Worm (Caenorhabditis elegans) whole organism, late embryonic: Measurements from ENCODE around the gene C41H7.2.
"Not testable (repeated sequence)": the region's sequence is repeated elsewhere in the genome, so short reads cannot be mapped to it uniquely, and the experiment has no call there.

Experiments used
- ahr-1 ChIP-seq: sonication (generic microtip); optimal IDR thresholded peaks from 2 replicates; lab custom pipeline; 2016; ENCODE audit warnings: missing genetic modification characterization, missing compliant biosample characterization
- ama-1 ChIP-seq: fragments of 150-350 bp; optimal IDR thresholded peaks from 2 replicates; lab custom pipeline; 2014
- ceh-14 ChIP-seq: sonication (generic microtip); optimal IDR thresholded peaks from 2 replicates; lab custom pipeline; 2016; ENCODE audit warnings: missing genotype, missing genetic modification characterization, missing compliant biosample characterization
- ceh-18 ChIP-seq: sonication (generic microtip); optimal IDR thresholded peaks from 2 replicates; lab custom pipeline; 2016; ENCODE audit warnings: missing genetic modification characterization, missing compliant biosample characterization
- ceh-19 ChIP-seq: fragments of 200-800 bp; sonication (Bioruptor generic); optimal IDR thresholded peaks from 2 replicates; lab custom pipeline; 2018; ENCODE audit warnings: mild to moderate bottlenecking, missing genetic modification characterization, missing compliant biosample characterization
- ceh-2 ChIP-seq: sonication (generic microtip); optimal IDR thresholded peaks from 2 replicates; lab custom pipeline; 2016; ENCODE audit warnings: missing genotype, missing genetic modification characterization, missing compliant biosample characterization
- ceh-24 ChIP-seq: sonication (generic microtip); optimal IDR thresholded peaks from 2 replicates; lab custom pipeline; 2016; ENCODE audit warnings: mild to moderate bottlenecking, missing genetic modification characterization, missing compliant biosample characterization
- ceh-31 ChIP-seq: sonication (generic microtip); optimal IDR thresholded peaks from 2 replicates; lab custom pipeline; 2016; ENCODE audit warnings: missing genetic modification characterization, missing compliant biosample characterization
- ceh-45 ChIP-seq: fragments of 200-800 bp; sonication (Bioruptor generic); IDR thresholded peaks from 2 replicates; pipeline ENCODE4 v1.3.6; 2022; ENCODE audit warnings: missing genetic modification reagents, missing genetic modification characterization, missing compliant biosample characterization
- ceh-6 ChIP-seq: fragments of 200-800 bp; sonication (Bioruptor generic); optimal IDR thresholded peaks from 2 replicates; lab custom pipeline; 2018; ENCODE audit warnings: mild to moderate bottlenecking, missing genetic modification characterization, missing compliant biosample characterization
- dmd-4 ChIP-seq: sonication (generic microtip); optimal IDR thresholded peaks from 2 replicates; lab custom pipeline; 2016; ENCODE audit warnings: borderline replicate concordance, missing genetic modification characterization, missing compliant biosample characterization
- dve-1 ChIP-seq: sonication (generic microtip); optimal IDR thresholded peaks from 2 replicates; lab custom pipeline; 2017; ENCODE audit warnings: antibody characterized with exemption, mild to moderate bottlenecking, missing genetic modification characterization, missing compliant biosample characterization
- elt-2 ChIP-seq: sonication (generic microtip); optimal IDR thresholded peaks from 2 replicates; lab custom pipeline; 2016; ENCODE audit warnings: missing genetic modification reagents, missing genetic modification characterization, missing compliant biosample characterization
- ets-4 ChIP-seq: sonication (generic microtip); optimal IDR thresholded peaks from 2 replicates; lab custom pipeline; 2016; ENCODE audit warnings: missing genetic modification characterization, missing compliant biosample characterization
- eyg-1 ChIP-seq: sonication (generic microtip); optimal IDR thresholded peaks from 2 replicates; lab custom pipeline; 2016; ENCODE audit warnings: missing genotype, missing genetic modification characterization, missing compliant biosample characterization
- fax-1 ChIP-seq: sonication (generic microtip); optimal IDR thresholded peaks from 2 replicates; lab custom pipeline; 2016; ENCODE audit warnings: missing genotype, missing genetic modification characterization, missing compliant biosample characterization
- gmeb-2 ChIP-seq: sonication (generic microtip); optimal IDR thresholded peaks from 2 replicates; lab custom pipeline; 2016; ENCODE audit warnings: missing genetic modification characterization, inconsistent platforms, missing compliant biosample characterization
- hlh-30 ChIP-seq: sonication (generic microtip); optimal IDR thresholded peaks from 2 replicates; lab custom pipeline; 2017; ENCODE audit warnings: antibody characterized with exemption, missing genetic modification characterization, missing compliant biosample characterization; ENCODE audit not compliant: insufficient read depth
- lin-11 ChIP-seq: fragments of 200-800 bp; sonication (Bioruptor generic); optimal IDR thresholded peaks from 2 replicates; lab custom pipeline; 2018; ENCODE audit warnings: mild to moderate bottlenecking, missing genetic modification characterization, missing compliant biosample characterization
- madf-2 ChIP-seq: sonication (generic microtip); optimal IDR thresholded peaks from 2 replicates; lab custom pipeline; 2017; ENCODE audit warnings: missing genetic modification characterization, missing compliant biosample characterization
- nfya-1 ChIP-seq: sonication (generic microtip); optimal IDR thresholded peaks from 2 replicates; lab custom pipeline; 2017; ENCODE audit warnings: missing genetic modification characterization, mild to moderate bottlenecking, missing compliant biosample characterization, antibody characterized with exemption, moderate library complexity
- nhr-232 ChIP-seq: sonication (generic microtip); optimal IDR thresholded peaks from 2 replicates; lab custom pipeline; 2016; ENCODE audit warnings: missing genetic modification characterization, missing compliant biosample characterization
- npax-4 ChIP-seq: sonication (generic microtip); optimal IDR thresholded peaks from 2 replicates; lab custom pipeline; 2016; ENCODE audit warnings: missing genetic modification characterization, missing compliant biosample characterization
- odd-2 ChIP-seq: sonication (generic microtip); optimal IDR thresholded peaks from 2 replicates; lab custom pipeline; 2017; ENCODE audit warnings: antibody characterized with exemption, mild to moderate bottlenecking, missing genetic modification characterization, missing compliant biosample characterization
- pha-2 ChIP-seq: sonication (generic microtip); optimal IDR thresholded peaks from 2 replicates; lab custom pipeline; 2017; ENCODE audit warnings: mild to moderate bottlenecking, missing genetic modification characterization, missing compliant biosample characterization
- pqm-1 ChIP-seq: sonication (generic microtip); optimal IDR thresholded peaks from 2 replicates; lab custom pipeline; 2016; ENCODE audit warnings: missing genetic modification characterization, missing compliant biosample characterization
- sox-4 ChIP-seq: sonication (generic microtip); optimal IDR thresholded peaks from 2 replicates; lab custom pipeline; 2017; ENCODE audit warnings: mild to moderate bottlenecking, missing genetic modification characterization, inconsistent platforms, missing compliant biosample characterization
- syd-9 ChIP-seq: sonication (generic microtip); optimal IDR thresholded peaks from 2 replicates; lab custom pipeline; 2016; ENCODE audit warnings: mild to moderate bottlenecking, missing genetic modification characterization, moderate library complexity, missing compliant biosample characterization
- unc-3 ChIP-seq, 2 experiments: fragments of 200-800 bp in 1 of 2; sonication (Bioruptor generic) in 1 of 2; sonication (generic microtip) in 1 of 2; conservative IDR thresholded peaks in 1 of 2; optimal IDR thresholded peaks in 1 of 2; 2 replicates each; pipeline versions ENCODE4 v1.3.6 to Lab custom; 2016 to 2022; ENCODE audit warnings: missing compliant biosample characterization in 2 of 2, missing genetic modification characterization in 2 of 2, missing genetic modification reagents in 1 of 2
- unc-42 ChIP-seq: sonication (generic microtip); optimal IDR thresholded peaks from 2 replicates; lab custom pipeline; 2016; ENCODE audit warnings: missing genotype, missing genetic modification characterization, missing compliant biosample characterization

The C41H7.2 gene

DNA sequence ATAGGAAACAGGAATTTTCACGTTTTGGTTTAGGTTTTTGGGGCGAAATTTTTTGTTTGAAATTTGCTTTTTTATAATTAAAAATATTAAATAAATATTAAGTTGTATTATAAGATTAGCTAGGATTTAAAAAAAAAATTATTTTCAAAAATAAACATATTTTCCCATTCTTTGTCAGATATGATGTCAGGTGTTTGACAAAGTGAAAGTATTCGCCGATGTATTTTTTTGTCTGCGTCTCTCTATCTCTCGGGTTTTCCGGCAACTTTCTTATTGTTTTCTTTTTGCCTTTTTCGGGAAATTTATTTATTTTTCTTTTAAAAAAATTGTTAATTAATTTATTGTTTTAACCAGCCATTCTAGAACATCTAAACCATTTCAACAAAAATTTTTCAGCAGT is 15.8 kb downstream of the C41H7.2 start:
- no peak for TF ChIP-seq ceh-31 (tag; lab: Kevin White, UChicago)
- no peak for TF ChIP-seq dve-1 (tag; lab: Kevin White, UChicago)
- TF ChIP-seq ceh-14 (tag; lab: Kevin White, UChicago), result no peak
- TF ChIP-seq ceh-24 (tag; lab: Kevin White, UChicago), result no peak
- TF ChIP-seq pha-2 (tag; lab: Kevin White, UChicago), result no peak
- no peak for TF ChIP-seq eyg-1 (tag; lab: Kevin White, UChicago)
- no peak for TF ChIP-seq madf-2 (tag; lab: Kevin White, UChicago)
- TF ChIP-seq unc-3 (GFP tag; conservative IDR thresholded peaks at IDR 0.05; lab: Robert Waterston, UW), result no peak
- TF ChIP-seq unc-3 (tag; optimal IDR thresholded peaks at IDR 0.05; lab: Kevin White, UChicago), result no peak
- no peak for TF ChIP-seq hlh-30 (tag; lab: Kevin White, UChicago)
- no peak for TF ChIP-seq ceh-18 (tag; lab: Kevin White, UChicago)
- no peak for TF ChIP-seq fax-1 (tag; lab: Kevin White, UChicago)
- no peak for TF ChIP-seq gmeb-2 (tag; lab: Kevin White, UChicago)
- no peak for TF ChIP-seq sox-4 (tag; lab: Kevin White, UChicago)
- no peak for TF ChIP-seq npax-4 (tag; lab: Kevin White, UChicago)
- no peak for TF ChIP-seq unc-42 (tag; lab: Kevin White, UChicago)
- TF ChIP-seq ceh-6, result no peak
- TF ChIP-seq, all 69 proteins: peak for 0

DNA sequence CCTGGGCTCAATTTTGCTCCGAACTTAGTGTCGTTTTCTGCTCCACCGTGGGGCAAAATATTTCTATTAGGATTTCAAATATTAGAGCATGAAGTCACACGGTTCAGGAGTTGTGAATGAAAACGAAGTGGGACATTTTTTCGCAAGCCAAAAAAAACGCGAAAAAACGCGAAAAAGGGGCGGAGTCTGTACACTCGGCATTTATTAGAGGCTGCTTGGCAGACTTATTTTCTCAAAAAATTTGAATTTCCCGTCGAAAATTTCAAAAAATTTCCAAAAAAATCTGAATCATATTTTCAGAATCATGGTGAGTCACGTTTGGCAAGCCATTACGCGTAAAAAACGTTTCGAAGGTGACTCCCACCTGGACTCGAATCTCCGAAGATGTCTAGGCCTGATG is 17.9 kb downstream of the C41H7.2 start, which contains the start of gene B0454.6:
Gene B0454.6 (plus strand): TSS at position 301 of the 400 bp plus-strand sequence.
- not testable (repeated sequence) for TF ChIP-seq ahr-1 (tag; lab: Kevin White, UChicago); nfya-1; elt-2

DNA sequence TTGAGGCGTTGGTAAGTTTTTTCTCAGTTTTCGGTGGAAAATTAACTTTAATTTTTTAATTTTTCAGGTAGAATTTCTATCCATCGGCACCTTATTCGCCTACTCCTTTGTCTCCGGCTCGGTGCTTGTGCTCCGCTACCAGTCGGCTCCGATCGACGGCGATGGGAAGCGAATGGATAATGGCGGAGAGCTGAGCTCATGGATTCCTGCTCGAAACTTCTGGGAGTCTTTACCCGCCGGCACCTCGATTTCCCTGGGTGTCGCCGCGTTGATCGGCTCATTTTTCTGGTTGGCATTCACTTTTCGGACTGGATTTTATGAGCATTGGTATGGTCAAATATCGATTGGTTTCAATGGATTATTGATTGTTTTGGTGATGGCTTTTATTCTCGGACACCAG is 20.3 kb downstream of the C41H7.2 start:
- TF ChIP-seq odd-2 (tag; lab: Kevin White, UChicago), result no peak
- no peak for TF ChIP-seq ceh-31 (tag; lab: Kevin White, UChicago)

DNA sequence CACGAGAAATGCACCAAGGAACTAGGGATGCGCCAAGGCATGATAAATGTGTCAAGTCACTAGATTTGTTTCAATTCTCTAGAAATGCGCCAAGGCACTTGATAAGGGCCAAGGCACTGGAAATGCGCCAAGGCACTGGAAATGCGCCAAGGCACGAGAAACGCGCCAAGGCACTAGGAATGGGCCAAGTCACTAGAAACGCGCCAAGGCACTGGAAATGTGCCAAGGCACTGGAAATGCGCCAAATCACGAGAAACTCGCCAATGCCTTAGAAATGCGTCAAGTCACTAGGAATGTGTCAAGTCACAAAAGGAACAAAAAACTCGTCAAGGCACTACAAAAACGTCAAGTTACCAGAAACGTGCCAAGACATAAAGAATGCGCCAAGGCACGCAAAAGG is 21.7 kb downstream of the C41H7.2 start:
- TF ChIP-seq ceh-2 (tag; lab: Kevin White, UChicago), result peak; percentile 15
- TF ChIP-seq dmd-4, result no peak
- TF ChIP-seq, all 69 proteins: peak for 1

DNA sequence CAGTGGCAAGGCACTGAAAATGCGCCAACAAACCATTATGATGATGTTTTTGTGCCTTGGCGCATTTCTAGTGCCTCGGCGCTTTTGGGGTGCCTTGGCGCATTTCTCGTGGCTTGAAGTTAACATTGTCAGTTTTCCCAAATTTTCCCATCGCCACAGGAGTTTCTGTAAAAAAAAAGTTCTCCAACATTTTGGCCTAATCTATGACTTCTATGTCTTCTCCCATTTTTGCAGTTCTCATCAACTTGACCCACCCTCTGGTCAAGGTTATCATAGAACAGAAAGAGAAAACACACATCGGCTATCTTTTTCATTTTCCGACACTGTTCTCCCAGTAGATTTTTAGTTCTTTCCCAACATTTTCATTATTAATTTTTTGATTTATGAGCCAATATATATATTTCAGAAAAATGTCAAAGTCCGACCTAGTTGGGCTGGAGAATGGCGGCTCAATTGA is 23.9 kb downstream of the C41H7.2 start, which contains the start of the genes B0454.26 and B0454.5:
Gene B0454.26 (minus strand): TSS at position 101 of the 457 bp plus-strand sequence.
Gene B0454.5 (plus strand): TSS at position 407 of the 457 bp plus-strand sequence.
- no peak for TF ChIP-seq sox-4 (tag; lab: Kevin White, UChicago)
- no peak for TF ChIP-seq nhr-232 (tag; lab: Kevin White, UChicago)
- TF ChIP-seq lin-11 (tag; lab: Kevin White, UChicago), result no peak
- no peak for TF ChIP-seq pha-2 (tag; lab: Kevin White, UChicago)
- no peak for TF ChIP-seq syd-9 (tag; lab: Kevin White, UChicago)
- no peak for TF ChIP-seq unc-3 (GFP tag; conservative IDR thresholded peaks at IDR 0.05; lab: Robert Waterston, UW)
- TF ChIP-seq unc-3 (tag; optimal IDR thresholded peaks at IDR 0.05; lab: Kevin White, UChicago), result no peak
- no peak for TF ChIP-seq ceh-19 (GFP tag; lab: Kevin White, UChicago)
- no peak for TF ChIP-seq pqm-1 (tag; lab: Kevin White, UChicago)
- no peak for TF ChIP-seq ceh-24 (tag; lab: Kevin White, UChicago)
- no peak for TF ChIP-seq ama-1
- no peak for TF ChIP-seq ceh-45 (GFP tag; lab: Robert Waterston, UW)

DNA sequence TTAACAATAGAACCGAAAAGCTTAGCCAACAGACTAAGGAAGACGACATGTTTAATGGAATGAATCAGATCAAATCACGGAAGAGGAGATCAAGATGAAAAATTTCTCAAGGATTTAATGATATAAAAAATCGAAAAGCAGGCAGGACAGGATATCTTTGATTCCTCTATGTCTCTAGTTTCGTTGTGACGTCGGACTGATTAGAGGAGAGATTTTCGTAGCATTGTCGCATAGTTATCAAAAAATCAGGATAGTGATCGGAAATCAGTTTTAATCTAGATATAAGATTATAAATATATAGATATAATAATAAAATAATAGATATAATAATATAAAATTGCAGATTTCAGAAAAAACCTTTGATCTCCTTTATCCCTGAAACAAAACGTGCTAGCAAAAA is 28.7 kb downstream of the C41H7.2 start, which contains the start of gene B0454.8:
Gene B0454.8 (minus strand): TSS at position 101 of the 400 bp plus-strand sequence.
- TF ChIP-seq ets-4, result no peak
- TF ChIP-seq, all 69 proteins: peak for 0
